Comparison of ENCODE assay signal across 3 fruit fly cellular contexts in the genomic region with DNA sequence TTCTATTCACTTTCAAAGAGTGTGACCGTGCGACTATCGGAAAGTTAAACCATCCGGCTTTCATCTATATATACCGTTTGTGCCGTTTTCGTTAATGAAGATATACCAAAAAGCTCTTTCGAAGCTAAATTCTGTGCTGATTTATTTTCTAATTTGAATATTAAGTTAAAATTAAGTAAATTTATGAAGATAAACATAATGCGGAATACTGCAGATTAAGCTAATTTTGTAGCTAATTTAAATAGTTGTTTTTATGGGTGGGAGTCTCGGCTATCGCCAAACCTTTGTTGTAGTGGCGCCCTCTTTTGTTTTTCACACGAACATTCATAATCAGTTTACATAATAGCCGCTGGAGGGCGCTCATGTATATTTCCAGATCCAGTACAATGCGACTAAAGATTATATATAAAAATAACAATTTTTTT.
TF ChIP-seq lines count a peak whose summit lies in the region.

A gene (minus strand): TSS at position 37 of the 425 bp plus-strand sequence.

TF ChIP-seq in whole organism, embryonic, 481 proteins besides CTCF, POLR2A, EP300 and RAD21 (continued from another document and continues in another):
- TF ChIP-seq CG6791 (GFP tag; IDR thresholded peaks at IDR 0.05; lab: Robert Waterston, UW; ENCODE audit: partially characterized antibody): no peak
- TF ChIP-seq nmo (GFP tag; optimal IDR thresholded peaks at IDR 0.05; lab: Kevin White, UChicago): peak; percentile 41
- TF ChIP-seq CG15073 (GFP tag; optimal IDR thresholded peaks at IDR 0.05; lab: Kevin White, UChicago): no peak
- TF ChIP-seq unpg (GFP tag; optimal IDR thresholded peaks at IDR 0.05; lab: Kevin White, UChicago): peak; percentile 31
- TF ChIP-seq odd (GFP tag; optimal IDR thresholded peaks at IDR 0.05; lab: Kevin White, UChicago): no peak
- TF ChIP-seq Sry-δ (GFP tag; optimal IDR thresholded peaks at IDR 0.05; lab: Kevin White, UChicago): no peak
- peak; percentile 16 for TF ChIP-seq CG30431 (GFP tag; optimal IDR thresholded peaks at IDR 0.05; lab: Kevin White, UChicago)
- TF ChIP-seq psq (GFP tag; optimal IDR thresholded peaks at IDR 0.05; lab: Kevin White, UChicago): peak; percentile 88
- no peak for TF ChIP-seq CG11085 (GFP tag; IDR thresholded peaks at IDR 0.05; lab: Robert Waterston, UW)
- TF ChIP-seq mam (GFP tag; optimal IDR thresholded peaks at IDR 0.05; lab: Kevin White, UChicago): peak; percentile 15
- no peak for TF ChIP-seq ranshi (GFP tag; IDR thresholded peaks at IDR 0.05; lab: Robert Waterston, UW)
- peak; percentile 18 for TF ChIP-seq Nf-YB (GFP tag; optimal IDR thresholded peaks at IDR 0.05; lab: Kevin White, UChicago)
- TF ChIP-seq CG10209 (GFP tag; optimal IDR thresholded peaks at IDR 0.05; lab: Kevin White, UChicago): peak; percentile 23
- TF ChIP-seq sd (tag; optimal IDR thresholded peaks at IDR 0.05; lab: Kevin White, UChicago): peak; percentile 61
- no peak for TF ChIP-seq CG12071 (GFP tag; optimal IDR thresholded peaks at IDR 0.05; lab: Kevin White, UChicago)
- peak; percentile 73 for TF ChIP-seq pzg (GFP tag; optimal IDR thresholded peaks at IDR 0.05; lab: Kevin White, UChicago)
- peak; percentile 24 for TF ChIP-seq CG7987 (GFP tag; optimal IDR thresholded peaks at IDR 0.05; lab: Kevin White, UChicago)
- TF ChIP-seq ftz-f1 (GFP tag; optimal IDR thresholded peaks at IDR 0.05; lab: Kevin White, UChicago): no peak
- peak; percentile 17 for TF ChIP-seq CG8290 (GFP tag; optimal IDR thresholded peaks at IDR 0.05; lab: Kevin White, UChicago)
- no peak for TF ChIP-seq CG8290 (tag; optimal IDR thresholded peaks at IDR 0.05; lab: Kevin White, UChicago)
- no peak for TF ChIP-seq lov (optimal IDR thresholded peaks at IDR 0.05; lab: Kevin White, UChicago)
- no peak for TF ChIP-seq lov (GFP tag; IDR thresholded peaks at IDR 0.05; lab: Robert Waterston, UW)
- TF ChIP-seq ttk (GFP tag; IDR thresholded peaks at IDR 0.05; lab: Robert Waterston, UW): no peak; the same call in 1 of the 2 replicates
- no peak for TF ChIP-seq hkb (optimal IDR thresholded peaks at IDR 0.05; lab: Kevin White, UChicago)
- TF ChIP-seq hkb (GFP tag; IDR thresholded peaks at IDR 0.05; lab: Robert Waterston, UW): peak; percentile 29; the same call in 1 of the 2 replicates
- TF ChIP-seq ken (GFP tag; IDR thresholded peaks at IDR 0.05; lab: Robert Waterston, UW): no peak
- TF ChIP-seq CG6765 (GFP tag; optimal IDR thresholded peaks at IDR 0.05; lab: Kevin White, UChicago): no peak
- no peak for TF ChIP-seq CG10321 (GFP tag; IDR thresholded peaks at IDR 0.05; lab: Robert Waterston, UW)
- no peak for TF ChIP-seq vnd (GFP tag; IDR thresholded peaks at IDR 0.05; lab: Robert Waterston, UW; ENCODE audit: partially characterized antibody)
- TF ChIP-seq Dref (GFP tag; IDR thresholded peaks at IDR 0.05; lab: Robert Waterston, UW): no peak
- no peak for TF ChIP-seq stc (GFP tag; IDR thresholded peaks at IDR 0.05; lab: Robert Waterston, UW)
- TF ChIP-seq CG15514 (GFP tag; optimal IDR thresholded peaks at IDR 0.05; lab: Kevin White, UChicago): peak; percentile 50
- no peak for TF ChIP-seq br (optimal IDR thresholded peaks at IDR 0.05; lab: Kevin White, UChicago)
- no peak for TF ChIP-seq tup (GFP tag; optimal IDR thresholded peaks at IDR 0.05; lab: Kevin White, UChicago)
- TF ChIP-seq seq (GFP tag; IDR thresholded peaks at IDR 0.05; lab: Robert Waterston, UW): no peak
- TF ChIP-seq fd64A (GFP tag; optimal IDR thresholded peaks at IDR 0.05; lab: Kevin White, UChicago): no peak
- TF ChIP-seq CG7556 (GFP tag; optimal IDR thresholded peaks at IDR 0.05; lab: Kevin White, UChicago): no peak
- TF ChIP-seq MTF-1 (GFP tag; optimal IDR thresholded peaks at IDR 0.05; lab: Kevin White, UChicago; ENCODE audit: borderline replicate concordance): no peak
- peak; percentile 52 for TF ChIP-seq CG17328 (GFP tag; IDR thresholded peaks at IDR 0.05; lab: Robert Waterston, UW)
- TF ChIP-seq CG2116 (GFP tag; optimal IDR thresholded peaks at IDR 0.05; lab: Kevin White, UChicago): peak; percentile 55
- TF ChIP-seq CG6272 (GFP tag; IDR thresholded peaks at IDR 0.05; lab: Robert Waterston, UW): no peak
- no peak for TF ChIP-seq CkIIα-i1 (GFP tag; IDR thresholded peaks at IDR 0.05; lab: Robert Waterston, UW)
- peak; percentile 31 for TF ChIP-seq Myb (GFP tag; optimal IDR thresholded peaks at IDR 0.05; lab: Kevin White, UChicago)

TF ChIP-seq in whole organism, prepupa, 60 proteins besides CTCF, POLR2A, EP300 and RAD21 (continued from another document):
- peak; percentile 64 for TF ChIP-seq esn (GFP tag; optimal IDR thresholded peaks at IDR 0.05; lab: Kevin White, UChicago)
- TF ChIP-seq CG8119 (GFP tag; IDR thresholded peaks at IDR 0.05; lab: Robert Waterston, UW): no peak
- no peak for TF ChIP-seq Sox15 (GFP tag; optimal IDR thresholded peaks at IDR 0.05; lab: Kevin White, UChicago)
- no peak for TF ChIP-seq CG8632 (GFP tag; optimal IDR thresholded peaks at IDR 0.05; lab: Kevin White, UChicago)
- TF ChIP-seq fd59A (GFP tag; optimal IDR thresholded peaks at IDR 0.05; lab: Kevin White, UChicago): no peak
- TF ChIP-seq CG11762 (GFP tag; optimal IDR thresholded peaks at IDR 0.05; lab: Kevin White, UChicago; ENCODE audit: insufficient read depth): no peak

TF ChIP-seq in whole organism, wandering third instar larva, 38 proteins besides CTCF, POLR2A, EP300 and RAD21 (continued from another document):
- peak; percentile 89 for TF ChIP-seq Myc (optimal IDR thresholded peaks at IDR 0.05; lab: Kevin White, UChicago)
- TF ChIP-seq HLH106 (tag; optimal IDR thresholded peaks at IDR 0.05; lab: Kevin White, UChicago): peak; percentile 43
- no peak for TF ChIP-seq woc (GFP tag; optimal IDR thresholded peaks at IDR 0.05; lab: Kevin White, UChicago)
- peak; percentile 48 for TF ChIP-seq fru (GFP tag; optimal IDR thresholded peaks at IDR 0.05; lab: Kevin White, UChicago)
- peak; percentile 80 for TF ChIP-seq psq (GFP tag; optimal IDR thresholded peaks at IDR 0.05; lab: Kevin White, UChicago)
- TF ChIP-seq h (GFP tag; optimal IDR thresholded peaks at IDR 0.05; lab: Kevin White, UChicago): peak; percentile 63
